Fruit fly (Drosophila melanogaster): ENCODE results near the gene CG2972.

dm6 chrX:10047961-10048360 is 35.0 kb upstream of the CG2972 start:
- TF ChIP-seq psq (GFP tag; optimal IDR thresholded peaks at IDR 0.05) (no peak), tai (GFP tag; optimal IDR thresholded peaks at IDR 0.05) (no peak), foxo (GFP tag; optimal IDR thresholded peaks at IDR 0.05) (no peak), fru (GFP tag; optimal IDR thresholded peaks at IDR 0.05) (no peak), dl (GFP tag; optimal IDR thresholded peaks at IDR 0.05; ENCODE audit: insufficient read depth in 1 of 2, partially characterized antibody in 2 of 2) (no peak)
